Fruit fly (Drosophila melanogaster): ENCODE measurements around the gene MICU1.
A peak's percentile ranks its signal among the peaks of the same experiment; 100 is the strongest.

The MICU1 gene

DNA sequence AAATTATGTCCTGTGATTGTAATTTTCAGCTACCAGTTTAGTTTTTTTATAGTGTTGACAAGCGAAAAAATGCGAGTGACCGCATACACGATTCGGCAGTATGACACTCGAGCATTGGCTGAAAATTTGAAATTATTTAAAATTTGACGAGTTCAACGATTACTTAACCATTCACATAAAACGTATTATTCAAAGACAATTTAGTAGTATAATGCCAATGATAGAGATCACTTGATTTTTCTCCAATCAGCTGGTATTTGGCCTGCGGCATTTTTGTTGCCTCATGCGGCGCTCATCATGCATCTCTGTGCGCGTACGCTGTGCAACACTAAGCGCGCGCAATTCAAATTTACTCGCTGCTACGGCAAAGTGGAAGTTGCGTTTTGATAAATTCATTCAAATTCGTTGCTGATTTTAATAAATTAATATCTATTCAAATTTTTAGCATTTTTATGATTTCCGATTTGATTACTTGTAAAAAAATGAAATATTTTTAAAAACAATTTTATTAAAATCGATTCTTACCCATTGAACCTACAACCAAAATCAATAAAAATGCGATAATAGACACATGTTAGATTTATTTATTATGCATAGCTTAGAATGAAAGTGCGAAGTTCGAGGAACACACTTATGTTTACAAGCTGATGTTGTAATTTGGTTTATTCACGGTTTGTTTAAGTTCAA, 12.5 kb downstream of the MICU1 start, which contains the start of gene CG4497 (continued):
- TF ChIP-seq gfzf (GFP tag; optimal IDR thresholded peaks at IDR 0.05) (peak; percentile 50), crc (GFP tag; optimal IDR thresholded peaks at IDR 0.05) (peak; percentile 58), CG10959 (GFP tag; IDR thresholded peaks at IDR 0.05) (peak; percentile 90), Bgb (GFP tag; IDR thresholded peaks at IDR 0.05; ENCODE audit: partially characterized antibody) (peak; percentile 84), CG11560 (tag; IDR thresholded peaks at IDR 0.05) (peak; percentile 89; the same call in 2 of the 3 replicates), CG1529 (GFP tag; optimal IDR thresholded peaks at IDR 0.05) (peak; percentile 44), wor (GFP tag; IDR thresholded peaks at IDR 0.05) (peak; percentile 97), CG8924 (tag; optimal IDR thresholded peaks at IDR 0.05) (peak; percentile 89), CG4404 (GFP tag; IDR thresholded peaks at IDR 0.05) (peak; percentile 98), ro (GFP tag; IDR thresholded peaks at IDR 0.05) (peak; percentile 73), CG8281 (tag; optimal IDR thresholded peaks at IDR 0.05) (peak; percentile 53), MESR4 (GFP tag; optimal IDR thresholded peaks at IDR 0.05) (peak; percentile 40), CG12104 (GFP tag; optimal IDR thresholded peaks at IDR 0.05) (peak; percentile 86), insv (GFP tag; optimal IDR thresholded peaks at IDR 0.05) (peak in 1 of 2 experiments; percentile 52), caup (GFP tag; optimal IDR thresholded peaks at IDR 0.05; ENCODE audit: severe bottlenecking) (peak; percentile 89), CG16815 (GFP tag; optimal IDR thresholded peaks at IDR 0.05) (peak; percentile 93), row (GFP tag; IDR thresholded peaks at IDR 0.05) (peak; percentile 98), shn (GFP tag; optimal IDR thresholded peaks at IDR 0.05) (peak; percentile 98), Nf-YC (tag; optimal IDR thresholded peaks at IDR 0.05) (peak; percentile 81), CG4360 (GFP tag; IDR thresholded peaks at IDR 0.05) (peak; percentile 36; the same call in 1 of the 2 replicates), Usf (GFP tag; optimal IDR thresholded peaks at IDR 0.05) (peak; percentile 78), knrl (GFP tag; IDR thresholded peaks at IDR 0.05; ENCODE audit: partially characterized antibody) (peak; percentile 93), nau (GFP tag; optimal IDR thresholded peaks at IDR 0.05) (peak; percentile 66), HLH4C (GFP tag; IDR thresholded peaks at IDR 0.05; ENCODE audit: partially characterized antibody) (peak; percentile 86), YL-1 (GFP tag; optimal IDR thresholded peaks at IDR 0.05) (peak; percentile 70), B-H2 (GFP tag; optimal IDR thresholded peaks at IDR 0.05) (peak; percentile 86), Mad (GFP tag; optimal IDR thresholded peaks at IDR 0.05) (peak; percentile 93), CG2199 (GFP tag; IDR thresholded peaks at IDR 0.05) (peak; percentile 66; the same call in 2 of the 3 replicates), Fer1 (GFP tag; optimal IDR thresholded peaks at IDR 0.05) (peak; percentile 87), chm (GFP tag; IDR thresholded peaks at IDR 0.05) (no peak), CG12744 (GFP tag; optimal IDR thresholded peaks at IDR 0.05) (peak; percentile 86), emc (GFP tag; optimal IDR thresholded peaks at IDR 0.05) (peak; percentile 90), CG6813 (GFP tag; optimal IDR thresholded peaks at IDR 0.05) (peak; percentile 26), gem (tag; optimal IDR thresholded peaks at IDR 0.05) (peak; percentile 96), HLH3B (GFP tag; IDR thresholded peaks at IDR 0.05) (peak; percentile 94), inv (GFP tag; IDR thresholded peaks at IDR 0.05; ENCODE audit: partially characterized antibody) (peak; percentile 90), CG17186 (GFP tag; optimal IDR thresholded peaks at IDR 0.05) (peak; percentile 94), bigmax (GFP tag; optimal IDR thresholded peaks at IDR 0.05) (no peak), gt (GFP tag; IDR thresholded peaks at IDR 0.05) (peak; percentile 85), Lpt (GFP tag; optimal IDR thresholded peaks at IDR 0.05) (no peak), CG11504 (tag; optimal IDR thresholded peaks at IDR 0.05) (peak; percentile 89), gsb (GFP tag; IDR thresholded peaks at IDR 0.05) (peak; percentile 86), sim (GFP tag; IDR thresholded peaks at IDR 0.05) (no peak; the same call in 1 of the 2 replicates), Dek (tag; optimal IDR thresholded peaks at IDR 0.05) (peak; percentile 79), CG7987 (GFP tag; optimal IDR thresholded peaks at IDR 0.05) (peak; percentile 78), CG14014 (GFP tag; IDR thresholded peaks at IDR 0.05) (peak; percentile 93), Dip3 (GFP tag; optimal IDR thresholded peaks at IDR 0.05) (peak; percentile 98), sd (tag; optimal IDR thresholded peaks at IDR 0.05) (peak; percentile 76), Atf6 (GFP tag; IDR thresholded peaks at IDR 0.05) (peak; percentile 95)
